Worm (Caenorhabditis elegans): ENCODE measurements around the gene K07C11.7.

DNA sequence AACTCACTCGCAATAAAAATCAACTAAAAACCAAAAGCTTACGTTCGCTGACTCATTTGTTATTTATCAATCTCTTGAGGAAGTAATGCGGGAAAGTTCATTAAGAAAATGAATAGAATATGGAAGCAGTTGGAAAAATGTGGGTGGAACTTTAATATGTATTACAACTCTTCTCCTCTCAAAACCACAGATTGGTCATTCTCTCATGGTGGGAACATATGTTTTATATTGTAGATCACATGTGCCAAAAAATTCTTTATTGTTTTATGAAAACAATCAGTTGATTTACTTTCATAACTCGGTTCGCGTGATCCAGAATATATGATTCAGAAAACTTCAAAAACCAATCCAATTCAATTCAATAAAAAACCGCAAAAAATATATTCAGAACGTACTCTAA is 42.1 kb downstream of the K07C11.7 start:
- TF ChIP-seq him-1 (tag; optimal IDR thresholded peaks at IDR 0.05) (no peak), W03F9.2 (tag; optimal IDR thresholded peaks at IDR 0.05) (no peak), dao-5 (tag; optimal IDR thresholded peaks at IDR 0.05) (no peak)
